Fruit fly (Drosophila melanogaster): ENCODE results near the gene Prx3.

Prx3 gene

dm6 chr3R:17546115-17546705 is at the start of gene Prx3:
Prx3 (minus strand) TSS chr3R:17546531.
- TF ChIP-seq cnc (optimal IDR thresholded peaks at IDR 0.05) (peak in 1 of 2 experiments; percentile 4), CG7101 (tag; optimal IDR thresholded peaks at IDR 0.05) (no peak), CG11617 (GFP tag; optimal IDR thresholded peaks at IDR 0.05) (peak; percentile 18), bab1 (GFP tag; optimal IDR thresholded peaks at IDR 0.05) (peak; percentile 5), CG7045 (GFP tag; optimal IDR thresholded peaks at IDR 0.05) (no peak), cic (GFP tag; optimal IDR thresholded peaks at IDR 0.05) (no peak), tj (GFP tag; optimal IDR thresholded peaks at IDR 0.05) (peak; percentile 62)

dm6 chr3R:17595084-17595483 is 48.8 kb upstream of the Prx3 start, which contains the start of gene Sgs5:
Sgs5 (plus strand) TSS chr3R:17595362.
- no peak for TF ChIP-seq Crg-1 (GFP tag; optimal IDR thresholded peaks at IDR 0.05)
- no peak for TF ChIP-seq CG1620 (GFP tag; optimal IDR thresholded peaks at IDR 0.05)
- TF ChIP-seq bab1 (GFP tag; optimal IDR thresholded peaks at IDR 0.05), result no peak
- TF ChIP-seq pad (GFP tag; optimal IDR thresholded peaks at IDR 0.05), result no peak
- no peak for TF ChIP-seq cnc (optimal IDR thresholded peaks at IDR 0.05)
- TF ChIP-seq CG7101 (tag; optimal IDR thresholded peaks at IDR 0.05), result no peak
- no peak for TF ChIP-seq tj (GFP tag; optimal IDR thresholded peaks at IDR 0.05)
- no peak for TF ChIP-seq CG33017 (tag; optimal IDR thresholded peaks at IDR 0.05)
- no peak for TF ChIP-seq CG7045 (GFP tag; optimal IDR thresholded peaks at IDR 0.05)
- no peak for TF ChIP-seq toe (GFP tag; optimal IDR thresholded peaks at IDR 0.05)
- TF ChIP-seq cic (GFP tag; optimal IDR thresholded peaks at IDR 0.05), result no peak
- no peak for TF ChIP-seq CG12768 (GFP tag; optimal IDR thresholded peaks at IDR 0.05)
- TF ChIP-seq Hr96 (GFP tag; optimal IDR thresholded peaks at IDR 0.05), result no peak
- TF ChIP-seq ovo (GFP tag; optimal IDR thresholded peaks at IDR 0.05), result no peak
- no peak for TF ChIP-seq CG14711 (tag; optimal IDR thresholded peaks at IDR 0.05)
- no peak for TF ChIP-seq CG5204 (GFP tag; optimal IDR thresholded peaks at IDR 0.05)
- no peak for TF ChIP-seq Clk (GFP tag; optimal IDR thresholded peaks at IDR 0.05)
- no peak for TF ChIP-seq CG11617 (GFP tag; optimal IDR thresholded peaks at IDR 0.05)

dm6 chr3R:17594086-17594485 is 47.8 kb upstream of the Prx3 start, which contains the start of gene Sgs5bis:
Sgs5bis (plus strand) TSS chr3R:17594386.
- TF ChIP-seq kay (GFP tag; ENCODE audit: borderline replicate concordance) (no peak), Crg-1 (GFP tag; optimal IDR thresholded peaks at IDR 0.05) (no peak), cnc (optimal IDR thresholded peaks at IDR 0.05) (no peak), CG33017 (tag; optimal IDR thresholded peaks at IDR 0.05) (no peak), CG12768 (GFP tag; optimal IDR thresholded peaks at IDR 0.05) (no peak), CG7045 (GFP tag; optimal IDR thresholded peaks at IDR 0.05) (no peak), Hr96 (GFP tag; optimal IDR thresholded peaks at IDR 0.05) (no peak), CG14711 (tag; optimal IDR thresholded peaks at IDR 0.05) (no peak), toe (GFP tag; optimal IDR thresholded peaks at IDR 0.05) (no peak), CG1620 (GFP tag; optimal IDR thresholded peaks at IDR 0.05) (no peak), pad (GFP tag; optimal IDR thresholded peaks at IDR 0.05) (no peak), CG5204 (GFP tag; optimal IDR thresholded peaks at IDR 0.05) (no peak), ovo (GFP tag; optimal IDR thresholded peaks at IDR 0.05) (no peak), Mnt (GFP tag; optimal IDR thresholded peaks at IDR 0.05) (no peak)

dm6 chr3R:17593470-17593869 is 47.1 kb upstream of the Prx3 start:
- TF ChIP-seq cnc (optimal IDR thresholded peaks at IDR 0.05), result no peak

dm6 chr3R:17591831-17592230 is 45.5 kb upstream of the Prx3 start:
- TF ChIP-seq CG12768 (GFP tag; optimal IDR thresholded peaks at IDR 0.05), result no peak
- TF ChIP-seq Crg-1 (GFP tag; optimal IDR thresholded peaks at IDR 0.05), result no peak
- no peak for TF ChIP-seq ovo (GFP tag; optimal IDR thresholded peaks at IDR 0.05)
- no peak for TF ChIP-seq toe (GFP tag; optimal IDR thresholded peaks at IDR 0.05)
- TF ChIP-seq Hr96 (GFP tag; optimal IDR thresholded peaks at IDR 0.05), result no peak

- TF ChIP-seq cnc (optimal IDR thresholded peaks at IDR 0.05) (no peak), ovo (GFP tag; optimal IDR thresholded peaks at IDR 0.05) (no peak), CG11617 (GFP tag; optimal IDR thresholded peaks at IDR 0.05) (no peak), kay (GFP tag; ENCODE audit: borderline replicate concordance) (no peak), pad (GFP tag; optimal IDR thresholded peaks at IDR 0.05) (no peak), Hr96 (GFP tag; optimal IDR thresholded peaks at IDR 0.05) (no peak), Crg-1 (GFP tag; optimal IDR thresholded peaks at IDR 0.05) (no peak), CG5204 (GFP tag; optimal IDR thresholded peaks at IDR 0.05) (no peak), Mnt (GFP tag; optimal IDR thresholded peaks at IDR 0.05) (no peak), CG33017 (tag; optimal IDR thresholded peaks at IDR 0.05) (no peak), cic (GFP tag; optimal IDR thresholded peaks at IDR 0.05) (no peak), CG7045 (GFP tag; optimal IDR thresholded peaks at IDR 0.05) (no peak), Clk (GFP tag; optimal IDR thresholded peaks at IDR 0.05) (no peak), CG7101 (tag; optimal IDR thresholded peaks at IDR 0.05) (no peak), bab1 (GFP tag; optimal IDR thresholded peaks at IDR 0.05) (no peak)
Measured at dm6 chr3R:17588805-17589204, 42.5 kb upstream of the Prx3 start.

Measured in whole organism, adult.